Worm (Caenorhabditis elegans) whole organism, early embryonic: ENCODE results near the gene T03F6.9.

ENCODE experiments used
- B0310.2 ChIP-seq: sonication (generic microtip); optimal IDR thresholded peaks from 2 replicates; lab custom pipeline; 2016; ENCODE audit warnings: mild to moderate bottlenecking, missing genetic modification characterization, missing compliant biosample characterization
- F13C5.2 ChIP-seq: sonication (generic microtip); optimal IDR thresholded peaks from 2 replicates; lab custom pipeline; 2017; ENCODE audit warnings: mild to moderate bottlenecking, missing genetic modification characterization, inconsistent platforms, missing compliant biosample characterization
- aly-1 ChIP-seq: sonication (generic microtip); optimal IDR thresholded peaks from 2 replicates; lab custom pipeline; 2016; ENCODE audit warnings: missing genetic modification characterization, missing compliant biosample characterization
- ama-1 ChIP-seq: fragments of 150-350 bp; optimal IDR thresholded peaks from 2 replicates; lab custom pipeline; 2014
- ceh-13 ChIP-seq: fragments of 200-800 bp; sonication (Bioruptor generic); optimal IDR thresholded peaks from 2 replicates; lab custom pipeline; 2018; ENCODE audit warnings: mild to moderate bottlenecking, missing genetic modification characterization, missing compliant biosample characterization
- ceh-36 ChIP-seq: sonication (generic microtip); optimal IDR thresholded peaks from 2 replicates; lab custom pipeline; 2016; ENCODE audit warnings: missing genetic modification characterization, inconsistent platforms, missing compliant biosample characterization
- ets-7 ChIP-seq: sonication (generic microtip); optimal IDR thresholded peaks from 2 replicates; lab custom pipeline; 2016; ENCODE audit warnings: missing genotype, missing genetic modification characterization, missing compliant biosample characterization
- flt-1 ChIP-seq: fragments of 200-800 bp; sonication (Bioruptor generic); IDR thresholded peaks from 2 replicates; pipeline ENCODE4 v1.3.6; 2022; ENCODE audit warnings: missing genetic modification characterization, missing compliant biosample characterization
- hmbx-1 ChIP-seq: sonication (generic microtip); optimal IDR thresholded peaks from 2 replicates; lab custom pipeline; 2016; ENCODE audit warnings: mild to moderate bottlenecking, missing genetic modification characterization, missing compliant biosample characterization
- hmg-4 ChIP-seq: fragments of 200-800 bp; sonication (Bioruptor generic); optimal IDR thresholded peaks from 2 replicates; lab custom pipeline; 2018; ENCODE audit warnings: mild to moderate bottlenecking, missing genetic modification characterization, missing compliant biosample characterization
- hnd-1 ChIP-seq: sonication (generic microtip); optimal IDR thresholded peaks from 2 replicates; lab custom pipeline; 2016; ENCODE audit warnings: missing genetic modification characterization, missing compliant biosample characterization
- pes-1 ChIP-seq: fragments of 200-800 bp; sonication (Bioruptor generic); IDR thresholded peaks from 2 replicates; pipeline ENCODE4 v1.3.6; 2022; ENCODE audit warnings: missing genetic modification reagents, missing genetic modification characterization, missing compliant biosample characterization
- scrt-1 ChIP-seq: fragments of 200-800 bp; sonication (Bioruptor generic); IDR thresholded peaks from 2 replicates; pipeline ENCODE4 v1.3.6; 2022; ENCODE audit warnings: missing genetic modification characterization, missing compliant biosample characterization
- sea-1 ChIP-seq: fragments of 200-800 bp; sonication (Bioruptor generic); conservative IDR thresholded peaks from 2 replicates; pipeline ENCODE4 v1.3.6; 2022; ENCODE audit warnings: missing genetic modification characterization, missing compliant biosample characterization
- tbx-11 ChIP-seq: fragments of 200-800 bp; sonication (Bioruptor generic); IDR thresholded peaks from 2 replicates; pipeline ENCODE4 v1.3.6; 2022; ENCODE audit warnings: missing genetic modification characterization, missing compliant biosample characterization
- tbx-37 ChIP-seq: fragments of 200-800 bp; sonication (Bioruptor generic); conservative IDR thresholded peaks from 2 replicates; pipeline ENCODE4 v1.3.6; 2022; ENCODE audit warnings: missing genetic modification reagents, missing genetic modification characterization, missing compliant biosample characterization
- tra-4 ChIP-seq: sonication (generic microtip); optimal IDR thresholded peaks from 2 replicates; lab custom pipeline; 2017; ENCODE audit warnings: missing genetic modification characterization, missing compliant biosample characterization

The T03F6.9 gene

ce11 chrIII:13359256-13359655, 11.6 kb downstream of the T03F6.9 start, which contains the start of gene F53A2.9:
TSS of gene F53A2.9 (minus strand) at chrIII:13359356.
- TF ChIP-seq hnd-1 (no peak), ama-1 (lab: Kevin White, UChicago) (no peak), aly-1 (tag; lab: Kevin White, UChicago) (no peak), F13C5.2 (tag; lab: Kevin White, UChicago) (no peak)

DNA sequence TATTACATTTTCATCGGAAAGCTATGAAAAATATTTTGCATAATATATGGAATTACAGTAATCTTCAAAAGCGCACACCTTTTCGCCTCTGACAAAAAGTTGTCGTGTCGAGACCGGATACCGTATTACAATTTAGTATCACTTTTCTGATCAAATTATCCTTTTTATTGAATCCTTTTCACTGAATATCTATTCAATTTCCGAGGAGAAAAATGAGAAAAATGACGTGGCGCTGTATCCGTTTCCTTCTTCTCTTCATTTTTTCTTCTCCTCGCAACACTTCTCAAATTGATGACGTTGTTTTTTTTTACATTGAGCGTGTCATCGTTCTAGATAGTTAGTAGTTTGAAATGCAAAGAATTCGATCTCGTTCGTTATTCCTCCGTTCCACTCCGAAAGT, 19.9 kb downstream of the T03F6.9 start:
- TF ChIP-seq sea-1 (GFP tag; lab: Robert Waterston, UW) (no peak), scrt-1 (no peak), tra-4 (tag; lab: Kevin White, UChicago) (no peak), B0310.2 (tag; lab: Kevin White, UChicago) (no peak), ama-1 (lab: Kevin White, UChicago) (no peak), F13C5.2 (tag; lab: Kevin White, UChicago) (no peak), pes-1 (no peak), ceh-13 (GFP tag; lab: Kevin White, UChicago) (no peak), tbx-37 (no peak), ceh-36 (no peak), hmg-4 (GFP tag; lab: Kevin White, UChicago) (no peak), hmbx-1 (tag; lab: Kevin White, UChicago) (no peak), hnd-1 (no peak), aly-1 (tag; lab: Kevin White, UChicago) (no peak), flt-1 (no peak)

ce11 chrIII:13348891-13349290, 22.0 kb downstream of the T03F6.9 start:
- TF ChIP-seq hmbx-1 (tag; lab: Kevin White, UChicago) (no peak), B0310.2 (tag; lab: Kevin White, UChicago) (no peak), aly-1 (tag; lab: Kevin White, UChicago) (no peak), hmg-4 (GFP tag; lab: Kevin White, UChicago) (no peak), ets-7 (tag; lab: Kevin White, UChicago) (no peak), scrt-1 (no peak), hnd-1 (no peak), tbx-11 (GFP tag; lab: Robert Waterston, UW) (no peak), flt-1 (no peak), ama-1 (lab: Kevin White, UChicago) (no peak), pes-1 (no peak), sea-1 (GFP tag; lab: Robert Waterston, UW) (no peak)

DNA sequence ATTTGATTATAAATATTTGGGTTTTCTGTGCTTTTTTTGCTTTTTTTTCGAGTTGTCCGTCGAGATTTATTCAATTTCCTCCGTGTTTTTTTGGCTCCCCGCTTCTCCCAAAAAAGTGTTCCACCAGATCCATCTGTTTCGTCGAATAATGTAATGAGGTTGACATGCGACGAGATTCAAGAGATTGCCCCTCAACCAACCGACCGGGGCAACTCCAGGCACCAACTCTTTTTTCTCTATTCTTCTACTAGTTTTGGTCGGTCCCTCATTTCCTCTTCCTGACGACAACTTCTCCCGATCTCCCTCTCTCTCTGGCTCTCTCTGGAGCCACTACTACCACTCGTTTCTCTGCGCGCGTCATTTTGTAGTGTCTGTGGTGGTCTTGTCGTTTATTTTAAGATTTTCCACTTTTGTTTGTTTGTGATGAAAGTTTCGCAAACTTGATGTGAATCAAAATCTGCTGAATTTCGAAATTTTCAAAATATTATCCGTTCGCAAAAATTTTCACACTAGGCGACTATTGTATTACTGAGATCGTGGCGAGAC, 23.0 kb downstream of the T03F6.9 start:
- TF ChIP-seq ama-1 (lab: Kevin White, UChicago) (no peak), aly-1 (tag; lab: Kevin White, UChicago) (no peak), tra-4 (tag; lab: Kevin White, UChicago) (no peak), ceh-13 (GFP tag; lab: Kevin White, UChicago) (no peak), ceh-36 (no peak), flt-1 (no peak), hmbx-1 (tag; lab: Kevin White, UChicago) (no peak), hnd-1 (no peak), ets-7 (tag; lab: Kevin White, UChicago) (no peak), B0310.2 (tag; lab: Kevin White, UChicago) (no peak), sea-1 (GFP tag; lab: Robert Waterston, UW) (no peak), tbx-37 (no peak), F13C5.2 (tag; lab: Kevin White, UChicago) (no peak), tbx-11 (GFP tag; lab: Robert Waterston, UW) (no peak), pes-1 (no peak), scrt-1 (no peak), hmg-4 (GFP tag; lab: Kevin White, UChicago) (no peak)

- TF ChIP-seq ceh-13 (GFP tag; lab: Kevin White, UChicago) (no peak), scrt-1 (no peak), hnd-1 (no peak), aly-1 (tag; lab: Kevin White, UChicago) (no peak), pes-1 (no peak), F13C5.2 (tag; lab: Kevin White, UChicago) (no peak), ets-7 (tag; lab: Kevin White, UChicago) (no peak), B0310.2 (tag; lab: Kevin White, UChicago) (no peak), tbx-11 (GFP tag; lab: Robert Waterston, UW) (no peak), hmbx-1 (tag; lab: Kevin White, UChicago) (no peak), flt-1 (no peak), ama-1 (lab: Kevin White, UChicago) (no peak), sea-1 (GFP tag; lab: Robert Waterston, UW) (no peak), tbx-37 (no peak), hmg-4 (GFP tag; lab: Kevin White, UChicago) (no peak), tra-4 (tag; lab: Kevin White, UChicago) (no peak), ceh-36 (no peak)
These were observed 24.1 kb downstream of the T03F6.9 start, which contains the start of gene mtm-6 for ce11 chrIII:13346785-13347184. TSS of gene mtm-6 (plus strand) at chrIII:13347085.

DNA sequence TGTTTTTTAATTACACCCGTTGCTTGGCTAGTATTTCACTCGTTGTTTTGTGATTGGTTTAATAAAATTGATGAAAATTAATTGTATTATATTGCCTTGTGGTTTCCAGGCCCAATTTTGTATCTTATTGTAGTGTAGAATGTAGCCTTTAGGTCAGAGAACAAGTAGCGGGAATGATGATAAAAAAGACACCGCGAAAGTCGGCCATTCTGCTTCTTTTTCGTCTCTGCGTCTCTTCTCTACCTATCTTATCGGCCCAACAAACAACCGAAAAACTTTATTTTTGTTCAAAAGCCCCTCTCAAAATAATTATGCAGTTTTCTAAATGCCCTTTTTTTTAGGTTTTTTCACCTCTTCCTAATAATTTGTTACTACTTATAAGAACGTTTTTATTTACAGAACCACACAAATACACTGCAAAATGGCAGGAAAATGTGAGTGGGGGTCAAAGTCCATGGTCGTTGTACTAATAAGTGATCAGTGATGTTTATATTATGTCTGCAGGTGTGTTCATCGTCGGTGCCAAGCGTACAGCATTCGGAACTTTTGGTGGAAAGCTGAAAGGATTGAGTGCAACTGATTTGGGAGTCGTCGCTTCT, 26.2 kb downstream of the T03F6.9 start, which contains the start of gene acaa-2:
Gene acaa-2, plus strand, starts transcription at position 400 of the 599 bp plus-strand sequence.
- TF ChIP-seq tbx-11 (GFP tag; lab: Robert Waterston, UW) (no peak), aly-1 (tag; lab: Kevin White, UChicago) (no peak), ama-1 (lab: Kevin White, UChicago) (no peak), ceh-13 (GFP tag; lab: Kevin White, UChicago) (no peak), hmbx-1 (tag; lab: Kevin White, UChicago) (no peak), B0310.2 (tag; lab: Kevin White, UChicago) (no peak), hnd-1 (no peak), hmg-4 (GFP tag; lab: Kevin White, UChicago) (no peak), ets-7 (tag; lab: Kevin White, UChicago) (no peak), scrt-1 (no peak), sea-1 (GFP tag; lab: Robert Waterston, UW) (no peak), pes-1 (no peak), F13C5.2 (tag; lab: Kevin White, UChicago) (no peak), flt-1 (no peak), tbx-37 (no peak), tra-4 (tag; lab: Kevin White, UChicago) (no peak), ceh-36 (no peak)
